Worm (Caenorhabditis elegans) whole organism, L2 larva: Measurements from ENCODE around the gene cosa-1.

Source experiments
- Y55F3AM.14 ChIP-seq: fragments of 200-800 bp; sonication (Bioruptor generic); optimal IDR thresholded peaks from 2 replicates; lab custom pipeline; 2018; ENCODE audit warnings: mild to moderate bottlenecking, missing genetic modification characterization, missing compliant biosample characterization
- ama-1 ChIP-seq: fragments of 150-350 bp; optimal IDR thresholded peaks from 2 replicates; lab custom pipeline; 2018; ENCODE audit warnings: inconsistent platforms

DNA sequence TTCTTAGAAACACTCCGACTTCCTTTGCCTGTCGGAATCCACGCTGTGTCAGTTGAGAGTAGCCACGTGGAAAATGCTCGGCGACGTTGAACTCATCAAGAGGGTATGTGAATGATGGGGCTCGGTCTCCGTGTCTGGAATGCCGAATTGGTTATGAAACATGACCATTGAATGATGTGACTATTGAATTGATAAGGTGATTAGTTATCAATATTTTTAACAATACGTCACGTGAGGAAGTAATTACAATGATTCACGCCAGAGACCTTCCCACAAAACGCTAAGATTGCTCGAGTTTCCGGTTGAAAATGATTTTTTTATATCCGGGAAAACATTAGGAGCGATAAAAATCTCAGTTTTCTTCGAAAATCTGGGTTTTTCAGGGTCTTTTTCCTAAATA lies 33.4 kb downstream of the cosa-1 start:
- TF ChIP-seq Y55F3AM.14 (GFP tag; lab: Kevin White, UChicago) (no peak), ama-1 (no peak)
